Fruit fly (Drosophila melanogaster): ENCODE measurements around the gene Megf8.

dm6 chr2L:8024325-8024724 lies 18.9 kb upstream of the Megf8 start:
- TF ChIP-seq Ets21C (GFP tag; optimal IDR thresholded peaks at IDR 0.05) (no peak), Hr4 (GFP tag; optimal IDR thresholded peaks at IDR 0.05) (no peak), CG8632 (GFP tag; optimal IDR thresholded peaks at IDR 0.05) (no peak), achi (GFP tag; optimal IDR thresholded peaks at IDR 0.05) (no peak), spab (GFP tag; optimal IDR thresholded peaks at IDR 0.05) (no peak), fd85E (GFP tag; optimal IDR thresholded peaks at IDR 0.05) (no peak), Blimp-1 (GFP tag; optimal IDR thresholded peaks at IDR 0.05) (no peak), CG8119 (GFP tag; IDR thresholded peaks at IDR 0.05) (no peak), Met (GFP tag; optimal IDR thresholded peaks at IDR 0.05) (no peak), topi (GFP tag; optimal IDR thresholded peaks at IDR 0.05) (no peak), CG6276 (GFP tag; optimal IDR thresholded peaks at IDR 0.05) (no peak), CG10669 (GFP tag; optimal IDR thresholded peaks at IDR 0.05) (no peak)

Measured in whole organism, prepupa.